Worm (Caenorhabditis elegans) whole organism, late embryonic: ENCODE data around the gene C29F9.5.
"Not testable (repeated sequence)": the region's sequence is repeated elsewhere in the genome, so short reads cannot be mapped to it uniquely, and the experiment has no call there.

Experiments used
- C08G9.2 ChIP-seq: sonication (generic microtip); optimal IDR thresholded peaks from 2 replicates; lab custom pipeline; 2016; ENCODE audit warnings: mild to moderate bottlenecking, missing genetic modification characterization, moderate library complexity, missing compliant biosample characterization
- C38D4.7 ChIP-seq: fragments of 200-800 bp; sonication (Bioruptor generic); optimal IDR thresholded peaks from 2 replicates; lab custom pipeline; 2018; ENCODE audit warnings: mild to moderate bottlenecking, missing genetic modification characterization, moderate library complexity, missing compliant biosample characterization
- F13H6.1 ChIP-seq: sonication (generic microtip); optimal IDR thresholded peaks from 2 replicates; lab custom pipeline; 2016; ENCODE audit warnings: missing genetic modification characterization, missing compliant biosample characterization
- K02D7.2 ChIP-seq: sonication (generic microtip); optimal IDR thresholded peaks from 2 replicates; lab custom pipeline; 2017; ENCODE audit warnings: mild to moderate bottlenecking, missing genetic modification characterization, missing compliant biosample characterization
- T23F11.4 ChIP-seq: fragments of 200-800 bp; sonication (Bioruptor generic); optimal IDR thresholded peaks from 2 replicates; lab custom pipeline; 2018; ENCODE audit warnings: mild to moderate bottlenecking, missing genetic modification characterization, missing compliant biosample characterization
- ahr-1 ChIP-seq: sonication (generic microtip); optimal IDR thresholded peaks from 2 replicates; lab custom pipeline; 2016; ENCODE audit warnings: missing genetic modification characterization, missing compliant biosample characterization
- ama-1 ChIP-seq: fragments of 150-350 bp; optimal IDR thresholded peaks from 2 replicates; lab custom pipeline; 2014
- ceh-14 ChIP-seq: sonication (generic microtip); optimal IDR thresholded peaks from 2 replicates; lab custom pipeline; 2016; ENCODE audit warnings: missing genotype, missing genetic modification characterization, missing compliant biosample characterization
- ceh-19 ChIP-seq: fragments of 200-800 bp; sonication (Bioruptor generic); optimal IDR thresholded peaks from 2 replicates; lab custom pipeline; 2018; ENCODE audit warnings: mild to moderate bottlenecking, missing genetic modification characterization, missing compliant biosample characterization
- ceh-30 ChIP-seq: fragments of 150-350 bp; optimal IDR thresholded peaks from 2 replicates; lab custom pipeline; 2014; ENCODE audit warnings: missing biosample characterization, missing genetic modification characterization
- ceh-45 ChIP-seq: fragments of 200-800 bp; sonication (Bioruptor generic); IDR thresholded peaks from 2 replicates; pipeline ENCODE4 v1.3.6; 2022; ENCODE audit warnings: missing genetic modification reagents, missing genetic modification characterization, missing compliant biosample characterization
- ceh-48 ChIP-seq: sonication (generic microtip); optimal IDR thresholded peaks from 2 replicates; lab custom pipeline; 2016; ENCODE audit warnings: missing genetic modification characterization, inconsistent platforms, missing compliant biosample characterization
- ceh-9 ChIP-seq: sonication (generic microtip); optimal IDR thresholded peaks from 2 replicates; lab custom pipeline; 2016; ENCODE audit warnings: mild to moderate bottlenecking, missing genetic modification characterization, inconsistent platforms, missing compliant biosample characterization
- che-1 ChIP-seq: sonication (generic microtip); optimal IDR thresholded peaks from 2 replicates; lab custom pipeline; 2016; ENCODE audit warnings: mild to moderate bottlenecking, missing genetic modification characterization, missing compliant biosample characterization
- elt-4 ChIP-seq: sonication (generic microtip); optimal IDR thresholded peaks from 2 replicates; lab custom pipeline; 2016; ENCODE audit warnings: missing genetic modification characterization, missing compliant biosample characterization
- ets-4 ChIP-seq: sonication (generic microtip); optimal IDR thresholded peaks from 2 replicates; lab custom pipeline; 2016; ENCODE audit warnings: missing genetic modification characterization, missing compliant biosample characterization
- fax-1 ChIP-seq: sonication (generic microtip); optimal IDR thresholded peaks from 2 replicates; lab custom pipeline; 2016; ENCODE audit warnings: missing genotype, missing genetic modification characterization, missing compliant biosample characterization
- fkh-10 ChIP-seq: fragments of 150-350 bp; optimal IDR thresholded peaks from 2 replicates; lab custom pipeline; 2014; ENCODE audit warnings: missing biosample characterization, missing genetic modification reagents, missing genetic modification characterization
- fkh-6 ChIP-seq: sonication (generic microtip); optimal IDR thresholded peaks from 2 replicates; lab custom pipeline; 2016; ENCODE audit warnings: missing genetic modification characterization, missing compliant biosample characterization
- hlh-15 ChIP-seq: sonication (generic microtip); optimal IDR thresholded peaks from 2 replicates; lab custom pipeline; 2016; ENCODE audit warnings: missing genetic modification characterization, missing compliant biosample characterization
- lim-6 ChIP-seq: sonication (generic microtip); optimal IDR thresholded peaks from 2 replicates; lab custom pipeline; 2016; ENCODE audit warnings: missing genetic modification characterization, missing compliant biosample characterization
- nfya-1 ChIP-seq: sonication (generic microtip); optimal IDR thresholded peaks from 2 replicates; lab custom pipeline; 2017; ENCODE audit warnings: missing genetic modification characterization, mild to moderate bottlenecking, missing compliant biosample characterization, antibody characterized with exemption, moderate library complexity
- nhr-11 ChIP-seq: fragments of 150-350 bp; optimal IDR thresholded peaks from 2 replicates; lab custom pipeline; 2014; ENCODE audit warnings: missing biosample characterization, missing genetic modification characterization
- nhr-232 ChIP-seq: sonication (generic microtip); optimal IDR thresholded peaks from 2 replicates; lab custom pipeline; 2016; ENCODE audit warnings: missing genetic modification characterization, missing compliant biosample characterization
- npax-4 ChIP-seq: sonication (generic microtip); optimal IDR thresholded peaks from 2 replicates; lab custom pipeline; 2016; ENCODE audit warnings: missing genetic modification characterization, missing compliant biosample characterization
- odd-2 ChIP-seq: sonication (generic microtip); optimal IDR thresholded peaks from 2 replicates; lab custom pipeline; 2017; ENCODE audit warnings: antibody characterized with exemption, mild to moderate bottlenecking, missing genetic modification characterization, missing compliant biosample characterization
- pat-9 ChIP-seq: fragments of 200-800 bp; sonication (Bioruptor generic); optimal IDR thresholded peaks from 2 replicates; lab custom pipeline; 2018; ENCODE audit warnings: mild to moderate bottlenecking, missing genetic modification characterization, moderate library complexity, missing compliant biosample characterization
- pax-1 ChIP-seq: fragments of 150-350 bp; optimal IDR thresholded peaks from 2 replicates; lab custom pipeline; 2014; ENCODE audit warnings: missing biosample characterization, missing genetic modification characterization
- pha-4 ChIP-seq: fragments of 150-350 bp; optimal IDR thresholded peaks from 2 replicates; lab custom pipeline; 2018; ENCODE audit warnings: missing biosample characterization, missing genetic modification reagents, missing genetic modification characterization
- pqm-1 ChIP-seq: sonication (generic microtip); optimal IDR thresholded peaks from 2 replicates; lab custom pipeline; 2016; ENCODE audit warnings: missing genetic modification characterization, missing compliant biosample characterization
- pros-1 ChIP-seq: fragments of 150-350 bp; optimal IDR thresholded peaks from 2 replicates; lab custom pipeline; 2014; ENCODE audit warnings: missing biosample characterization, missing genetic modification reagents, missing genetic modification characterization
- ref-2 ChIP-seq: sonication (generic microtip); optimal IDR thresholded peaks from 2 replicates; lab custom pipeline; 2016; ENCODE audit warnings: missing genetic modification characterization, missing compliant biosample characterization
- rnt-1 ChIP-seq: sonication (generic microtip); optimal IDR thresholded peaks from 2 replicates; lab custom pipeline; 2016; ENCODE audit warnings: missing genetic modification characterization, missing compliant biosample characterization
- sox-2 ChIP-seq: fragments of 200-800 bp; sonication (Bioruptor generic); IDR thresholded peaks from 2 replicates; pipeline ENCODE4 v1.3.6; 2022; ENCODE audit warnings: missing genetic modification reagents, missing genetic modification characterization, missing compliant biosample characterization
- tbx-7 ChIP-seq: sonication (generic microtip); optimal IDR thresholded peaks from 2 replicates; lab custom pipeline; 2016; ENCODE audit warnings: missing genotype, missing genetic modification characterization, missing compliant biosample characterization
- ttx-3 ChIP-seq: sonication (generic microtip); optimal IDR thresholded peaks from 2 replicates; lab custom pipeline; 2016; ENCODE audit warnings: missing genetic modification reagents, missing genetic modification characterization, missing compliant biosample characterization
- unc-3 ChIP-seq, 2 experiments: fragments of 200-800 bp in 1 of 2; sonication (Bioruptor generic) in 1 of 2; sonication (generic microtip) in 1 of 2; conservative IDR thresholded peaks in 1 of 2; optimal IDR thresholded peaks in 1 of 2; 2 replicates each; pipeline versions ENCODE4 v1.3.6 to Lab custom; 2016 to 2022; ENCODE audit warnings: missing compliant biosample characterization in 2 of 2, missing genetic modification characterization in 2 of 2, missing genetic modification reagents in 1 of 2
- unc-55 ChIP-seq: sonication (generic microtip); optimal IDR thresholded peaks from 2 replicates; lab custom pipeline; 2017; ENCODE audit warnings: missing biosample characterization, missing genetic modification reagents, missing genetic modification characterization
- unc-86 ChIP-seq: sonication (generic microtip); optimal IDR thresholded peaks from 2 replicates; lab custom pipeline; 2016; ENCODE audit warnings: missing genetic modification characterization, missing compliant biosample characterization
- zip-5 ChIP-seq: sonication (generic microtip); optimal IDR thresholded peaks from 2 replicates; lab custom pipeline; 2016; ENCODE audit warnings: missing genetic modification characterization, missing compliant biosample characterization
- ztf-16 ChIP-seq: sonication (generic microtip); optimal IDR thresholded peaks from 2 replicates; lab custom pipeline; 2017; ENCODE audit warnings: missing genetic modification characterization, missing compliant biosample characterization

Gene C29F9.5

ce11 chrIII:120199-120598 is 2.9 kb downstream of the C29F9.5 start, which contains the start of gene pals-24:
pals-24 (plus strand) TSS chrIII:120435.
- no peak for TF ChIP-seq fkh-6 (tag; lab: Kevin White, UChicago)
- TF ChIP-seq tbx-7 (tag; lab: Kevin White, UChicago), result no peak
- TF ChIP-seq nhr-11, result no peak
- TF ChIP-seq zip-5 (tag; lab: Kevin White, UChicago), result no peak
- no peak for TF ChIP-seq unc-3 (GFP tag; conservative IDR thresholded peaks at IDR 0.05; lab: Robert Waterston, UW)
- TF ChIP-seq unc-3 (tag; optimal IDR thresholded peaks at IDR 0.05; lab: Kevin White, UChicago), result no peak
- TF ChIP-seq ref-2 (tag; lab: Kevin White, UChicago), result no peak
- TF ChIP-seq fax-1 (tag; lab: Kevin White, UChicago), result no peak
- TF ChIP-seq ets-4 (tag; lab: Kevin White, UChicago), result no peak
- TF ChIP-seq pha-4, result no peak
- no peak for TF ChIP-seq odd-2 (tag; lab: Kevin White, UChicago)
- no peak for TF ChIP-seq ceh-48
- TF ChIP-seq lim-6 (tag; lab: Kevin White, UChicago), result no peak
- TF ChIP-seq C08G9.2, result no peak
- TF ChIP-seq hlh-15 (tag; lab: Kevin White, UChicago), result no peak
- no peak for TF ChIP-seq nfya-1 (tag; lab: Kevin White, UChicago)
- TF ChIP-seq rnt-1 (tag; lab: Kevin White, UChicago), result no peak

ce11 chrIII:121983-122449 is 4.7 kb downstream of the C29F9.5 start, which contains the start of gene C29F9.12:
C29F9.12 (minus strand) TSS chrIII:122033.
- TF ChIP-seq pax-1 (tag; lab: Kevin White, UChicago); ttx-3; ceh-45 (GFP tag; lab: Robert Waterston, UW): not testable (repeated sequence)

- no peak for TF ChIP-seq ceh-19 (GFP tag; lab: Kevin White, UChicago)
- no peak for TF ChIP-seq ref-2 (tag; lab: Kevin White, UChicago)
- no peak for TF ChIP-seq odd-2 (tag; lab: Kevin White, UChicago)
- TF ChIP-seq ets-4 (tag; lab: Kevin White, UChicago), result no peak
- no peak for TF ChIP-seq pros-1
- TF ChIP-seq ama-1, result no peak
- TF ChIP-seq fkh-10, result no peak
- TF ChIP-seq pat-9 (tag; lab: Kevin White, UChicago), result no peak
- no peak for TF ChIP-seq elt-4
- no peak for TF ChIP-seq unc-55 (GFP tag; lab: Kevin White, UChicago)
- TF ChIP-seq npax-4 (tag; lab: Kevin White, UChicago), result no peak
- no peak for TF ChIP-seq C38D4.7 (GFP tag; lab: Kevin White, UChicago)
- TF ChIP-seq ceh-14 (tag; lab: Kevin White, UChicago), result no peak
- TF ChIP-seq nhr-232 (tag; lab: Kevin White, UChicago), result no peak
- TF ChIP-seq ceh-9 (tag; lab: Kevin White, UChicago), result no peak
Measured at ce11 chrIII:124478-124877, 7.2 kb downstream of the C29F9.5 start, which contains the start of gene pals-23. pals-23 (plus strand) TSS chrIII:124778.

- no peak for TF ChIP-seq T23F11.4 (GFP tag; lab: Kevin White, UChicago)
- no peak for TF ChIP-seq ceh-19 (GFP tag; lab: Kevin White, UChicago)
- no peak for TF ChIP-seq ama-1
- no peak for TF ChIP-seq pqm-1
- TF ChIP-seq unc-86 (tag; lab: Kevin White, UChicago), result no peak
- TF ChIP-seq F13H6.1 (tag; lab: Kevin White, UChicago), result no peak
- no peak for TF ChIP-seq che-1 (tag; lab: Kevin White, UChicago)
- TF ChIP-seq ztf-16 (tag; lab: Kevin White, UChicago), result no peak
- TF ChIP-seq elt-4, result no peak
- TF ChIP-seq ahr-1, result no peak
- no peak for TF ChIP-seq fkh-6 (tag; lab: Kevin White, UChicago)
- no peak for TF ChIP-seq K02D7.2 (tag; lab: Kevin White, UChicago)
- TF ChIP-seq ceh-30 (tag; lab: Kevin White, UChicago), result no peak
- TF ChIP-seq sox-2, result no peak
Measured at ce11 chrIII:130650-131049, 13.3 kb downstream of the C29F9.5 start, which contains the start of the genes nhr-280 and C29F9.2. nhr-280 (minus strand) TSS chrIII:130750. C29F9.2 (plus strand) TSS chrIII:130947.
